Worm (Caenorhabditis elegans) whole organism, L3 larva: ENCODE data around the gene tank-1.

Source experiments
- mml-1 ChIP-seq: fragments of 150-350 bp; sonication (generic microtip); optimal IDR thresholded peaks from 3 replicates; lab custom pipeline; 2014; ENCODE audit warnings: missing biosample characterization, missing genetic modification characterization
- nhr-76 ChIP-seq: fragments of 150-350 bp; sonication (generic microtip); optimal IDR thresholded peaks from 5 replicates; lab custom pipeline; 2014; ENCODE audit warnings: missing biosample characterization, missing genetic modification characterization
- ztf-11 ChIP-seq: fragments of 150-350 bp; optimal IDR thresholded peaks from 2 replicates; lab custom pipeline; 2014; ENCODE audit warnings: missing biosample characterization, missing genetic modification characterization

DNA sequence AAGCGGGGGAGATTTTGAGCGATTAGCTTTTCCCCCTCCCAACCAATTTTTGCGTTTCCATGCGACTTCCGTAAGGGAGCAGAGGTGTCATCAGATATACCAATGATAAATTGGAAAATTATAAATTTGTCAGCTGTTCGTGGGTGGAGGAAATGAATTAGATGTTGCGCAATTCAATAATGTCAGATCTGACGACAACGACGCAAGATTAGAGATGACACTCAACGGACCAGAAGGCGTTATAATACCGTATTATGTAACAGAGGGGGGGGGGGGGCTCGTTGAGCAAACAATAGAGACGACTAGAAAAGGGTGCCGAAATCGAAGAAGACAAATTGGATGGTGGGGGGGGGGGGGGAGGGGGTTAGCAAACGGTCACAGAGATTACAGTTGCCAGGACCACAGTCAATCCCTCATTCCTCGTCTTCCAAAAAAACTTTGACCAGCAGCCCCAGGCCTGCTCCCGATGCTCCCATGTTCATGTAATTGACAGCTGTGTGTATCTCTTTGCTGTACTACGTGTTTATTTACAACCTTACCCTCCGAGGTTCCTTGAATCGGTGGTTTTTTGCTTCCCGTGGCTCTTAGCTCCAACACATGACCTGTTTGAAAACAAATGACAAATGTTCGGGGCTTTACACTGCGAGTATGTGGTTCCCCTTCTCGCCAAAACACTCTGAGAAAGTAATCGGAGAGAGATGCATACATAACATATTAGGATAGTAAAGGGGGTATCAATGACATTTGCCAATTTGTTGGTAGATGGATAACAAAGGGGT, 56.4 kb downstream of the tank-1 start:
- TF ChIP-seq mml-1 (tag; lab: Kevin White, UChicago) (no peak), nhr-76 (tag; lab: Kevin White, UChicago) (no peak), ztf-11 (no peak)
